Worm (Caenorhabditis elegans) whole organism, L1 larva: ENCODE results near the gene clk-2.

Source experiments
- C04F5.9 ChIP-seq: sonication (generic microtip); optimal IDR thresholded peaks from 2 replicates; lab custom pipeline; 2016; ENCODE audit warnings: missing genetic modification characterization, missing compliant biosample characterization
- C16A3.4 ChIP-seq: fragments of 150-350 bp; optimal IDR thresholded peaks from 2 replicates; lab custom pipeline; 2014; ENCODE audit warnings: missing biosample characterization, missing genetic modification characterization
- Y116A8C.19 ChIP-seq: sonication (generic microtip); optimal IDR thresholded peaks from 2 replicates; lab custom pipeline; 2016; ENCODE audit warnings: missing compliant biosample characterization, missing genetic modification characterization, borderline replicate concordance
- aha-1 ChIP-seq: fragments of 150-350 bp; optimal IDR thresholded peaks from 2 replicates; lab custom pipeline; 2014; ENCODE audit warnings: missing biosample characterization, missing genetic modification characterization
- alr-1 ChIP-seq: fragments of 200-800 bp; sonication (Bioruptor generic); optimal IDR thresholded peaks from 2 replicates; lab custom pipeline; 2018; ENCODE audit warnings: borderline replicate concordance, mild to moderate bottlenecking, missing genetic modification characterization, missing compliant biosample characterization
- aly-2 ChIP-seq: fragments of 150-350 bp; optimal IDR thresholded peaks from 2 replicates; lab custom pipeline; 2014; ENCODE audit warnings: missing biosample characterization, missing genetic modification characterization
- ama-1 ChIP-seq: fragments of 150-350 bp; optimal IDR thresholded peaks from 2 replicates; lab custom pipeline; 2014
- blmp-1 ChIP-seq: fragments of 150-350 bp; optimal IDR thresholded peaks from 2 replicates; lab custom pipeline; 2014; ENCODE audit warnings: missing biosample characterization, missing genetic modification characterization
- ceh-8 ChIP-seq: fragments of 200-800 bp; sonication (Bioruptor generic); optimal IDR thresholded peaks from 2 replicates; lab custom pipeline; 2018; ENCODE audit warnings: mild to moderate bottlenecking, missing genetic modification characterization, moderate library complexity, missing compliant biosample characterization
- ceh-82 ChIP-seq, 3 experiments: fragments of 150-350 bp in 1 of 3; sonication (generic microtip) in 2 of 3; optimal IDR thresholded peaks; 2 replicates each; lab custom pipeline; 2014 to 2017; ENCODE audit warnings: missing biosample characterization in 3 of 3, missing genetic modification characterization in 3 of 3
- ceh-90 ChIP-seq: sonication (generic microtip); optimal IDR thresholded peaks from 2 replicates; lab custom pipeline; 2016; ENCODE audit warnings: missing genetic modification characterization, missing compliant biosample characterization
- dpl-1 ChIP-seq, 3 experiments: fragments of 150-350 bp in 2 of 3; sonication (generic microtip) in 1 of 3; optimal IDR thresholded peaks; 2 replicates each; lab custom pipeline; 2014 to 2017; ENCODE audit warnings: missing biosample characterization in 3 of 3, missing genetic modification characterization in 3 of 3, missing genetic modification reagents in 3 of 3
- dsc-1 ChIP-seq: sonication (generic microtip); optimal IDR thresholded peaks from 2 replicates; lab custom pipeline; 2016; ENCODE audit warnings: mild to moderate bottlenecking, missing genetic modification characterization, missing compliant biosample characterization
- egl-13 ChIP-seq: sonication (generic microtip); optimal IDR thresholded peaks from 2 replicates; lab custom pipeline; 2016; ENCODE audit warnings: missing genotype, missing genetic modification reagents, missing genetic modification characterization, missing compliant biosample characterization
- egl-27 ChIP-seq, 2 experiments: fragments of 150-350 bp in 1 of 2; sonication (generic microtip); optimal IDR thresholded peaks; 3 replicates each; lab custom pipeline; 2017 to 2018; ENCODE audit warnings: missing biosample characterization in 2 of 2, missing genetic modification characterization in 2 of 2, missing genetic modification reagents in 2 of 2
- elt-3 ChIP-seq, 6 experiments: fragments of 150-350 bp in 1 of 6; sonication (generic microtip); optimal IDR thresholded peaks; 2 replicates each; lab custom pipeline; 2017 to 2018; ENCODE audit warnings: missing biosample characterization in 6 of 6, missing genetic modification characterization in 6 of 6, inconsistent platforms in 1 of 6
- ets-5 ChIP-seq: fragments of 200-800 bp; sonication (Bioruptor generic); IDR thresholded peaks from 2 replicates; pipeline ENCODE4 v1.3.6; 2022; ENCODE audit warnings: missing genetic modification characterization, missing compliant biosample characterization
- fkh-8 ChIP-seq: sonication (generic microtip); optimal IDR thresholded peaks from 2 replicates; lab custom pipeline; 2016; ENCODE audit warnings: mild to moderate bottlenecking, missing genetic modification characterization, missing compliant biosample characterization
- fos-1 ChIP-seq: fragments of 150-350 bp; optimal IDR thresholded peaks from 2 replicates; lab custom pipeline; 2014; ENCODE audit warnings: missing biosample characterization, missing genetic modification characterization
- grh-1 ChIP-seq: fragments of 200-800 bp; sonication (Bioruptor generic); IDR thresholded peaks from 2 replicates; pipeline ENCODE4 v1.3.6; 2022; ENCODE audit warnings: missing genetic modification reagents, missing genetic modification characterization, missing compliant biosample characterization
- isw-1 ChIP-seq: fragments of 200-800 bp; sonication (Bioruptor generic); IDR thresholded peaks from 2 replicates; pipeline ENCODE4 v1.3.6; 2022; ENCODE audit warnings: missing genetic modification characterization, missing compliant biosample characterization
- lin-14 ChIP-seq: fragments of 200-800 bp; sonication (Bioruptor generic); optimal IDR thresholded peaks from 2 replicates; lab custom pipeline; 2018; ENCODE audit warnings: mild to moderate bottlenecking, missing genetic modification characterization, moderate library complexity, missing compliant biosample characterization
- lin-35 ChIP-seq, 2 experiments: fragments of 150-350 bp; optimal IDR thresholded peaks; 2 replicates each; lab custom pipeline; 2014; ENCODE audit warnings: missing biosample characterization in 2 of 2, missing genetic modification characterization in 2 of 2, missing genetic modification reagents in 2 of 2
- lin-39 ChIP-seq: fragments of 150-350 bp; optimal IDR thresholded peaks from 2 replicates; lab custom pipeline; 2014; ENCODE audit warnings: missing biosample characterization, missing genetic modification reagents, missing genetic modification characterization
- lsy-2 ChIP-seq, 2 experiments: fragments of 150-350 bp; optimal IDR thresholded peaks; 2 replicates each; lab custom pipeline; 2014; ENCODE audit warnings: missing biosample characterization in 2 of 2, missing genetic modification characterization in 2 of 2
- mdl-1 ChIP-seq, 2 experiments: fragments of 150-350 bp; optimal IDR thresholded peaks; 2 replicates each; lab custom pipeline; 2014 to 2017; ENCODE audit warnings: missing biosample characterization in 2 of 2, missing genetic modification characterization in 2 of 2, inconsistent platforms in 1 of 2
- nhr-11 ChIP-seq: fragments of 150-350 bp; optimal IDR thresholded peaks from 2 replicates; lab custom pipeline; 2014; ENCODE audit warnings: missing biosample characterization, missing genetic modification characterization
- nhr-19 ChIP-seq: fragments of 200-800 bp; sonication (Bioruptor generic); conservative IDR thresholded peaks from 2 replicates; pipeline ENCODE4 v1.3.6; 2022; ENCODE audit warnings: missing genetic modification characterization, missing compliant biosample characterization
- nhr-20 ChIP-seq: sonication (generic microtip); optimal IDR thresholded peaks from 2 replicates; lab custom pipeline; 2016; ENCODE audit warnings: mild to moderate bottlenecking, missing genetic modification characterization, missing compliant biosample characterization
- nhr-237 ChIP-seq: fragments of 150-350 bp; optimal IDR thresholded peaks from 2 replicates; lab custom pipeline; 2014; ENCODE audit warnings: missing biosample characterization, missing genetic modification characterization
- nhr-47 ChIP-seq: sonication (generic microtip); optimal IDR thresholded peaks from 2 replicates; lab custom pipeline; 2016; ENCODE audit warnings: mild to moderate bottlenecking, missing genetic modification characterization, moderate library complexity, missing compliant biosample characterization
- nhr-71 ChIP-seq: sonication (generic microtip); optimal IDR thresholded peaks from 2 replicates; lab custom pipeline; 2016; ENCODE audit warnings: mild to moderate bottlenecking, missing genetic modification characterization, moderate library complexity, missing compliant biosample characterization
- nhr-76 ChIP-seq: sonication (generic microtip); optimal IDR thresholded peaks from 2 replicates; lab custom pipeline; 2017; ENCODE audit warnings: missing biosample characterization, missing genetic modification characterization
- nhr-77 ChIP-seq: fragments of 150-350 bp; optimal IDR thresholded peaks from 2 replicates; lab custom pipeline; 2014; ENCODE audit warnings: missing biosample characterization, missing genetic modification characterization
- nhr-84 ChIP-seq: sonication (generic microtip); optimal IDR thresholded peaks from 2 replicates; lab custom pipeline; 2017; ENCODE audit warnings: missing biosample characterization, missing genetic modification characterization
- nhr-85 ChIP-seq: sonication (generic microtip); peaks from one replicate; lab custom pipeline; 2016; ENCODE audit warnings: missing genetic modification characterization, inconsistent platforms, missing compliant biosample characterization
- pag-3 ChIP-seq: sonication (generic microtip); optimal IDR thresholded peaks from 2 replicates; lab custom pipeline; 2017; ENCODE audit warnings: missing genetic modification characterization, mild to moderate bottlenecking, missing compliant biosample characterization, antibody characterized with exemption, borderline replicate concordance; ENCODE audit not compliant: insufficient read depth
- rnt-1 ChIP-seq: sonication (generic microtip); optimal IDR thresholded peaks from 2 replicates; lab custom pipeline; 2016; ENCODE audit warnings: mild to moderate bottlenecking, missing genetic modification characterization, moderate library complexity, missing compliant biosample characterization
- snu-23 ChIP-seq: sonication (generic microtip); optimal IDR thresholded peaks from 2 replicates; lab custom pipeline; 2016; ENCODE audit warnings: missing genetic modification characterization, missing compliant biosample characterization
- sox-4 ChIP-seq: sonication (generic microtip); optimal IDR thresholded peaks from 2 replicates; lab custom pipeline; 2016; ENCODE audit warnings: missing genetic modification characterization, missing compliant biosample characterization
- sup-37 ChIP-seq: fragments of 200-800 bp; sonication (Bioruptor generic); optimal IDR thresholded peaks from 2 replicates; lab custom pipeline; 2018; ENCODE audit warnings: mild to moderate bottlenecking, missing genetic modification characterization, missing compliant biosample characterization
- swsn-7 ChIP-seq: sonication (generic microtip); optimal IDR thresholded peaks from 2 replicates; lab custom pipeline; 2016; ENCODE audit warnings: missing genetic modification characterization, missing compliant biosample characterization
- tlp-1 ChIP-seq: fragments of 150-350 bp; optimal IDR thresholded peaks from 2 replicates; lab custom pipeline; 2014; ENCODE audit warnings: missing biosample characterization, missing genetic modification characterization
- unc-30 ChIP-seq: sonication (generic microtip); optimal IDR thresholded peaks from 2 replicates; lab custom pipeline; 2017; ENCODE audit warnings: missing biosample characterization, missing genetic modification characterization
- unc-62 ChIP-seq: fragments of 150-350 bp; optimal IDR thresholded peaks from 2 replicates; lab custom pipeline; 2014; ENCODE audit warnings: missing biosample characterization, missing genetic modification reagents, missing genetic modification characterization
- unc-98 ChIP-seq: fragments of 200-800 bp; sonication (Bioruptor generic); IDR thresholded peaks from 2 replicates; pipeline ENCODE4 v1.3.6; 2022; ENCODE audit warnings: missing genetic modification characterization, missing compliant biosample characterization
- zag-1 ChIP-seq: fragments of 150-350 bp; optimal IDR thresholded peaks from 2 replicates; lab custom pipeline; 2014; ENCODE audit warnings: missing biosample characterization, missing genetic modification characterization
- zip-4 ChIP-seq: fragments of 200-800 bp; sonication (Bioruptor generic); optimal IDR thresholded peaks from 2 replicates; lab custom pipeline; 2018; ENCODE audit warnings: mild to moderate bottlenecking, missing genetic modification characterization, moderate library complexity, missing compliant biosample characterization
- ztf-11 ChIP-seq, 2 experiments: sonication (generic microtip); optimal IDR thresholded peaks; 2 replicates each; lab custom pipeline; 2016 to 2017; ENCODE audit warnings: missing genetic modification characterization in 2 of 2, missing biosample characterization in 1 of 2, missing compliant biosample characterization in 1 of 2

Gene clk-2

ce11 chrIII:7557930-7558470 is 39.7 kb upstream of the clk-2 start:
- TF ChIP-seq unc-62 (no peak), nhr-20 (tag; lab: Kevin White, UChicago) (peak; percentile 17), isw-1 (GFP tag; lab: Robert Waterston, UW) (no peak), elt-3 (tag; optimal IDR thresholded peaks at IDR 0.05; lab: Kevin White, UChicago) (peak in 2 of 6 experiments; percentile 25 to 36), ceh-90 (tag; lab: Kevin White, UChicago) (no peak), snu-23 (peak; percentile 25), dsc-1 (tag; lab: Kevin White, UChicago) (no peak), fkh-8 (tag; lab: Kevin White, UChicago) (no peak), ets-5 (GFP tag; lab: Robert Waterston, UW) (no peak), C04F5.9 (no peak), aha-1 (tag; lab: Kevin White, UChicago) (no peak), lin-35 (GFP tag; optimal IDR thresholded peaks at IDR 0.05; lab: Kevin White, UChicago) (peak in 1 of 2 experiments; percentile 17), grh-1 (GFP tag; lab: Robert Waterston, UW) (peak; percentile 49), nhr-237 (tag; lab: Kevin White, UChicago) (no peak), lsy-2 (tag; optimal IDR thresholded peaks at IDR 0.05; lab: Kevin White, UChicago) (peak; percentile 22 to 67), tlp-1 (tag; lab: Kevin White, UChicago) (no peak), nhr-71 (tag; lab: Kevin White, UChicago) (peak; percentile 16), alr-1 (tag; lab: Kevin White, UChicago) (no peak), nhr-85 (tag; lab: Kevin White, UChicago) (peak; percentile 65), nhr-47 (tag; lab: Kevin White, UChicago) (no peak), unc-30 (no peak), zip-4 (GFP tag; lab: Kevin White, UChicago) (no peak), sox-4 (tag; lab: Kevin White, UChicago) (no peak), lin-39 (tag; lab: Kevin White, UChicago) (no peak), zag-1 (tag; lab: Kevin White, UChicago) (no peak), lin-14 (GFP tag; lab: Kevin White, UChicago) (peak; percentile 5), pag-3 (no peak), fos-1 (tag; lab: Kevin White, UChicago) (no peak), sup-37 (GFP tag; lab: Kevin White, UChicago) (no peak), blmp-1 (tag; lab: Kevin White, UChicago) (peak; percentile 70)

DNA sequence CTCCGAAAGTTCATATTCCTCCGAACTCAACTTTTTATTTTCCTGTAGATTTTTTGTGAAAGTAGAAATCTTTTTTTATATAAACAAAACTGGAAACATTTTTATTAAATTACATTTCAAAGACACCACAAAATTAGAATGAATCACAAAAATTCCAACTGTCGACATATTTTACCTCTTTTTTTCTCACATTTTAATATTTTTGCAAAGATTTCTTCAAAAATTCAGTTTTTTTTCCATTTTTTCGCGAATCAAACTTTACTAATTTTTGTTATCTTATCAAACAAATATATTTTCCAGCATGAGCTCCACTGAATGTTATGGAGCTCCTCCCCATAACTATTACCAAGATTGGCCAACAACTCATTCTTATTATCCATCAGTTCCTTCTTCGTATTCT is 37.0 kb upstream of the clk-2 start, which contains the start of gene ceh-13:
Gene ceh-13 (plus strand): TSS at position 301 of the 400 bp plus-strand sequence.
- TF ChIP-seq nhr-20 (tag; lab: Kevin White, UChicago) (no peak), swsn-7 (no peak), nhr-84 (tag; lab: Kevin White, UChicago) (no peak), ceh-82 (tag; optimal IDR thresholded peaks at IDR 0.05; lab: Kevin White, UChicago) (no peak), snu-23 (no peak)

DNA sequence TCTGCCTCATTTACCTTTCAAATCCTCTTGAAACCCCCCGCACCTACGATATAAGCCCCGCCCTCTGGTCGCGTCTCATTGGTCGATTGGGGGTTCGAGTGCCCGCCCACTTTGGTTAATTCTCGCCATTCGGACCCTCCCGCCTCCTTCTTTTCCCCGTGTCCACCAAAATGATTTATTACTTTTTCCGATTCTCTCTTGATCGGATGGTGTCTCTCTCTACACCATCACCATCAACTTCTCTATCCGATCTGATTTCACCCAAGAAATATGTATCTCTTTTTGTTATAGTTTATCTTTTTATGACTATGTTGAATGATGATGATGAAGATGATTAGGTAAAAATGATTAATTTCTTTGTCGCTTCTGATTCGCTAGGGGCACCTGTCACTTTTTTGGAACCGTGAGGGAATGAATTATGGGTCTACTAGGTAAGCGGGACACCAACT is 36.4 kb upstream of the clk-2 start:
- TF ChIP-seq Y116A8C.19 (tag; lab: Kevin White, UChicago): no peak
- TF ChIP-seq nhr-76 (tag; lab: Kevin White, UChicago): no peak
- no peak for TF ChIP-seq C16A3.4 (tag; lab: Kevin White, UChicago)
- peak; percentile 32 for TF ChIP-seq nhr-19 (GFP tag; lab: Robert Waterston, UW)
- TF ChIP-seq ceh-8 (GFP tag; lab: Kevin White, UChicago): no peak
- no peak for TF ChIP-seq dpl-1 (GFP tag; optimal IDR thresholded peaks at IDR 0.05; lab: Kevin White, UChicago)
- TF ChIP-seq ceh-90 (tag; lab: Kevin White, UChicago): no peak
- no peak for TF ChIP-seq aly-2
- TF ChIP-seq dsc-1 (tag; lab: Kevin White, UChicago): no peak
- TF ChIP-seq zag-1 (tag; lab: Kevin White, UChicago): no peak
- peak; percentile 33 for TF ChIP-seq nhr-20 (tag; lab: Kevin White, UChicago)
- no peak for TF ChIP-seq alr-1 (tag; lab: Kevin White, UChicago)
- no peak for TF ChIP-seq egl-27 (tag; optimal IDR thresholded peaks at IDR 0.05; lab: Kevin White, UChicago)
- no peak for TF ChIP-seq mdl-1 (tag; optimal IDR thresholded peaks at IDR 0.05; lab: Kevin White, UChicago)
- no peak for TF ChIP-seq nhr-77 (tag; lab: Kevin White, UChicago)
- no peak for TF ChIP-seq ztf-11 (tag; optimal IDR thresholded peaks at IDR 0.05; lab: Kevin White, UChicago)
- TF ChIP-seq tlp-1 (tag; lab: Kevin White, UChicago): no peak
- no peak for TF ChIP-seq nhr-11
- TF ChIP-seq rnt-1: peak; percentile 53
- TF ChIP-seq egl-13 (tag; lab: Kevin White, UChicago): no peak
- peak; percentile 63 to 69 for TF ChIP-seq lsy-2 (tag; optimal IDR thresholded peaks at IDR 0.05; lab: Kevin White, UChicago)
- no peak for TF ChIP-seq unc-98 (GFP tag; lab: Robert Waterston, UW)
- no peak for TF ChIP-seq ama-1 (lab: Kevin White, UChicago)
- TF ChIP-seq grh-1 (GFP tag; lab: Robert Waterston, UW): no peak
